Fruit fly (Drosophila melanogaster): Measurements from ENCODE around the gene ergic53.
A peak's percentile ranks its signal among the peaks of the same experiment; 100 is the strongest.

ergic53 gene

DNA sequence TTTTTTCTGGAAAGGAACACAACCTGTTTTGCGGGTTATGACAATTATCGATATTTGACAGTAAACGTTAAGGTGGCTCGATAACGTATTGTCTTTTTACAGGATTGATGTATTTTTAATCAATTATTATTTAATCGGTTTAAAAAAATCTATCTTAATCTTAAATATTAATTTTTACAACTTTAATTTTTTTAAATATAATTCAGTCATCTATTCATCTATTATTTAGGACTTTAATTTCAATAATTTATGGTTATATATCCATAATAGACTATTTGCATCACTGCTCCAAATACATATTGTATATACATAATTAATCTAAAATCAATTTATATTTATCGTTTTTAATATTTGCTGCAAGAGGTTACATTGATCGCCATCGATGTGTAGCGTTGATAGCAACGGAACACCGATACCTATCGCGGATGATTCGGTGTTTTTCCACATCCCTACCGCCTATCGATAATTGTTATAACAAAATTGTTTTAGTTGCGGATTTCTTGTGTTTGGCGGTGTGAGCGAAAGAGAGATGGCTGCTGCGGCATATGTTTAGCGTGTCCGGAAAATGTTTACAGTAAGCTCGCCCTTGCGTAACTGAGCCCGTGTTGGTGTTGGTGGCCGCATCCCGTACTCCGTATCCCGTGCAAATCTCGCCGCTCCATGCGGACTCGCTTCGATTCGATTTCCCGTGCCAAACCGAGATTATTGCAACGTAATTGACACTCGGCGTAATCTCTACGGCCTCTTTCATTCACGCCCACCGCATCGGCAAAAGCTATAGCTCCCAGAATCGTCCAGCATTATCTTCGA, 9.8 kb upstream of the ergic53 start, which contains the start of the genes GstO1 and foi (continued):
- TF ChIP-seq pita (GFP tag; optimal IDR thresholded peaks at IDR 0.05) (no peak), tx (GFP tag; optimal IDR thresholded peaks at IDR 0.05) (no peak), Xbp1 (GFP tag; optimal IDR thresholded peaks at IDR 0.05) (peak; percentile 36), CG11560 (tag; IDR thresholded peaks at IDR 0.05) (peak; percentile 86), CG15269 (tag; optimal IDR thresholded peaks at IDR 0.05) (peak; percentile 3), CG4328 (GFP tag; optimal IDR thresholded peaks at IDR 0.05) (no peak), gsb (GFP tag; IDR thresholded peaks at IDR 0.05) (no peak), HHEX (GFP tag; optimal IDR thresholded peaks at IDR 0.05) (no peak), ems (GFP tag; optimal IDR thresholded peaks at IDR 0.05) (no peak), sr (GFP tag; IDR thresholded peaks at IDR 0.05) (no peak), schlank (tag; optimal IDR thresholded peaks at IDR 0.05) (no peak), CG14050 (GFP tag; IDR thresholded peaks at IDR 0.05) (no peak), CG4820 (GFP tag; optimal IDR thresholded peaks at IDR 0.05) (no peak), Opbp (GFP tag; IDR thresholded peaks at IDR 0.05; ENCODE audit: partially characterized antibody) (peak; percentile 99), CG18619 (GFP tag; optimal IDR thresholded peaks at IDR 0.05) (no peak), CG13624 (GFP tag; optimal IDR thresholded peaks at IDR 0.05) (no peak), cg (GFP tag; optimal IDR thresholded peaks at IDR 0.05) (no peak), en (GFP tag; optimal IDR thresholded peaks at IDR 0.05) (no peak), Ets97D (GFP tag; optimal IDR thresholded peaks at IDR 0.05) (peak; percentile 46), CG13287 (GFP tag; IDR thresholded peaks at IDR 0.05; ENCODE audit: partially characterized antibody) (peak; percentile 97), prd (optimal IDR thresholded peaks at IDR 0.05) (no peak), prd (GFP tag; IDR thresholded peaks at IDR 0.05) (0 out of 3 replicates have a peak, but pooled peaks have one; percentile 27), Lim3 (GFP tag; IDR thresholded peaks at IDR 0.05) (no peak), CG12236 (GFP tag; optimal IDR thresholded peaks at IDR 0.05) (no peak), trh (GFP tag; optimal IDR thresholded peaks at IDR 0.05) (no peak), tll (GFP tag; optimal IDR thresholded peaks at IDR 0.05) (no peak), amos (GFP tag; IDR thresholded peaks at IDR 0.05; ENCODE audit: partially characterized antibody) (peak; percentile 99), CG12744 (GFP tag; optimal IDR thresholded peaks at IDR 0.05) (no peak), zf30C (GFP tag; optimal IDR thresholded peaks at IDR 0.05) (no peak), Aef1 (GFP tag; IDR thresholded peaks at IDR 0.05) (no peak), lola (GFP tag; optimal IDR thresholded peaks at IDR 0.05) (no peak), CG2875 (GFP tag; optimal IDR thresholded peaks at IDR 0.05) (no peak), Kr (GFP tag; optimal IDR thresholded peaks at IDR 0.05) (no peak), Hr39 (optimal IDR thresholded peaks at IDR 0.05) (no peak), CG17328 (GFP tag; IDR thresholded peaks at IDR 0.05) (peak; percentile 53; the same call in 1 of the 2 replicates), CG17912 (GFP tag; optimal IDR thresholded peaks at IDR 0.05) (no peak), CG31365 (tag; optimal IDR thresholded peaks at IDR 0.05) (no peak), gem (tag; optimal IDR thresholded peaks at IDR 0.05) (peak; percentile 24), CG13424 (tag; optimal IDR thresholded peaks at IDR 0.05) (peak; percentile 19), CG16779 (GFP tag; IDR thresholded peaks at IDR 0.05) (no peak), pum (GFP tag; optimal IDR thresholded peaks at IDR 0.05) (no peak), chn (GFP tag; optimal IDR thresholded peaks at IDR 0.05) (peak; percentile 15), CG17359 (tag; optimal IDR thresholded peaks at IDR 0.05) (peak; percentile 3), CG9437 (GFP tag; optimal IDR thresholded peaks at IDR 0.05) (no peak), CG10366 (GFP tag; IDR thresholded peaks at IDR 0.05) (no peak), NK7.1 (GFP tag; optimal IDR thresholded peaks at IDR 0.05) (no peak), grau (tag; optimal IDR thresholded peaks at IDR 0.05) (peak; percentile 46), Antp (GFP tag; optimal IDR thresholded peaks at IDR 0.05) (no peak), nmo (GFP tag; optimal IDR thresholded peaks at IDR 0.05) (peak; percentile 65), ase (GFP tag; IDR thresholded peaks at IDR 0.05) (no peak)

Data from whole organism, embryonic.